Fruit fly (Drosophila melanogaster) whole organism, embryonic: ENCODE measurements around the gene CG14564.

ENCODE experiments used
- B-H2 ChIP-seq: fragments of 200-800 bp; sonication (Bioruptor generic); optimal IDR thresholded peaks from 2 replicates; lab custom pipeline; 2018; ENCODE audit warnings: missing biosample characterization, mild to moderate bottlenecking, missing genetic modification characterization
- CG11085 ChIP-seq: fragments of 200-800 bp; sonication (Bioruptor generic); IDR thresholded peaks from 2 replicates; pipeline ENCODE4 v1.3.6; 2022; ENCODE audit warnings: missing biosample characterization, missing genetic modification characterization
- CG11247 ChIP-seq: fragments of 200-800 bp; sonication (Bioruptor generic); IDR thresholded peaks from 2 replicates; pipeline ENCODE4 v1.3.6; 2022; ENCODE audit warnings: missing biosample characterization, missing genetic modification characterization
- CG12236 ChIP-seq: fragments of 200-800 bp; sonication (Bioruptor generic); optimal IDR thresholded peaks from 2 replicates; lab custom pipeline; 2016; ENCODE audit warnings: missing biosample characterization, missing genetic modification characterization
- CG12942 ChIP-seq: fragments of 200-800 bp; sonication (Bioruptor generic); optimal IDR thresholded peaks from 3 replicates; lab custom pipeline; 2016; ENCODE audit warnings: missing biosample characterization, missing genetic modification characterization
- CG13894 ChIP-seq: fragments of 200-800 bp; sonication (Bioruptor generic); optimal IDR thresholded peaks from 3 replicates; lab custom pipeline; 2018; ENCODE audit warnings: missing biosample characterization, mild to moderate bottlenecking, missing genetic modification characterization, moderate library complexity
- CG15601 ChIP-seq: fragments of 200-800 bp; sonication (Bioruptor generic); optimal IDR thresholded peaks from 3 replicates; lab custom pipeline; 2019; ENCODE audit warnings: missing biosample characterization, mild to moderate bottlenecking, missing genetic modification characterization, moderate library complexity
- CG15696 ChIP-seq: fragments of 200-800 bp; sonication (Bioruptor generic); optimal IDR thresholded peaks from 2 replicates; lab custom pipeline; 2019; ENCODE audit warnings: missing biosample characterization, mild to moderate bottlenecking, missing genetic modification characterization, moderate library complexity
- CG18764 ChIP-seq: fragments of 200-800 bp; sonication (Bioruptor generic); optimal IDR thresholded peaks from 3 replicates; lab custom pipeline; 2016; ENCODE audit warnings: missing biosample characterization, missing genetic modification characterization
- CG2202 ChIP-seq: fragments of 200-800 bp; sonication (Bioruptor generic); optimal IDR thresholded peaks from 2 replicates; lab custom pipeline; 2018; ENCODE audit warnings: missing biosample characterization, mild to moderate bottlenecking, missing genetic modification characterization
- CG30020 ChIP-seq: fragments of 200-800 bp; optimal IDR thresholded peaks from 2 replicates; lab custom pipeline; 2019; ENCODE audit warnings: missing biosample characterization, mild to moderate bottlenecking, missing genetic modification characterization, moderate library complexity
- CG31365 ChIP-seq: fragments of 200-800 bp; sonication (Bioruptor generic); optimal IDR thresholded peaks from 2 replicates; lab custom pipeline; 2018; ENCODE audit warnings: missing biosample characterization, mild to moderate bottlenecking, missing genetic modification characterization
- CG34376 ChIP-seq: fragments of 200-800 bp; sonication (Bioruptor generic); optimal IDR thresholded peaks from 2 replicates; lab custom pipeline; 2018; ENCODE audit warnings: missing biosample characterization, mild to moderate bottlenecking, missing genetic modification characterization
- CG6854 ChIP-seq: fragments of 200-800 bp; sonication (Bioruptor generic); optimal IDR thresholded peaks from 3 replicates; lab custom pipeline; 2017; ENCODE audit warnings: missing biosample characterization, mild to moderate bottlenecking, missing genetic modification characterization
- CG9797 ChIP-seq: fragments of 200-800 bp; sonication (Bioruptor generic); optimal IDR thresholded peaks from 3 replicates; lab custom pipeline; 2018; ENCODE audit warnings: missing biosample characterization, mild to moderate bottlenecking, missing genetic modification characterization
- HLH4C ChIP-seq: fragments of 200-800 bp; sonication (Bioruptor generic); IDR thresholded peaks from 3 replicates; pipeline ENCODE4 v1.3.6; 2022; ENCODE audit warnings: missing biosample characterization, missing genetic modification characterization; ENCODE audit not compliant: partially characterized antibody
- Side ChIP-seq: fragments of 200-800 bp; sonication (Bioruptor generic); optimal IDR thresholded peaks from 2 replicates; lab custom pipeline; 2016; ENCODE audit warnings: missing biosample characterization, missing genetic modification characterization
- Ssrp ChIP-seq: fragments of 200-800 bp; sonication (Bioruptor generic); optimal IDR thresholded peaks from 2 replicates; lab custom pipeline; 2018; ENCODE audit warnings: missing biosample characterization, mild to moderate bottlenecking, missing genetic modification characterization, moderate library complexity
- bbx ChIP-seq: fragments of 200-800 bp; sonication (Bioruptor generic); IDR thresholded peaks from 2 replicates; pipeline ENCODE4 v1.3.6; 2022; ENCODE audit warnings: missing biosample characterization, missing genetic modification characterization; ENCODE audit not compliant: partially characterized antibody
- bsh ChIP-seq, 2 experiments: fragments of 200-800 bp; sonication (Bioruptor generic); optimal IDR thresholded peaks; 2 replicates each; lab custom pipeline; 2017 to 2018; ENCODE audit warnings: mild to moderate bottlenecking in 2 of 2, missing biosample characterization in 2 of 2, missing genetic modification characterization in 2 of 2, moderate library complexity in 1 of 2
- corto ChIP-seq: fragments of 200-800 bp; sonication (Bioruptor generic); optimal IDR thresholded peaks from 2 replicates; lab custom pipeline; 2016; ENCODE audit warnings: missing biosample characterization, mild to moderate bottlenecking, missing genetic modification characterization, moderate library complexity
- da ChIP-seq: fragments of 200-800 bp; sonication (Bioruptor generic); optimal IDR thresholded peaks from 2 replicates; lab custom pipeline; 2016; ENCODE audit warnings: missing biosample characterization, missing genetic modification characterization
- dmrt11E ChIP-seq: fragments of 200-800 bp; sonication (Bioruptor generic); optimal IDR thresholded peaks from 3 replicates; lab custom pipeline; 2018; ENCODE audit warnings: missing biosample characterization, mild to moderate bottlenecking, missing genetic modification characterization, moderate library complexity
- en ChIP-seq: fragments of 200-800 bp; sonication (Bioruptor generic); optimal IDR thresholded peaks from 2 replicates; lab custom pipeline; 2016; ENCODE audit warnings: missing biosample characterization, missing genetic modification characterization
- esg ChIP-seq: fragments of 200-800 bp; sonication (Bioruptor generic); conservative IDR thresholded peaks from 2 replicates; pipeline ENCODE4 v1.3.6; 2022; ENCODE audit warnings: missing biosample characterization, missing genetic modification characterization
- exex ChIP-seq: fragments of 200-800 bp; sonication (Bioruptor generic); optimal IDR thresholded peaks from 4 replicates; lab custom pipeline; 2018; ENCODE audit warnings: missing biosample characterization, mild to moderate bottlenecking, missing genetic modification characterization, moderate library complexity
- gem ChIP-seq: fragments of 200-800 bp; sonication (Bioruptor generic); optimal IDR thresholded peaks from 2 replicates; lab custom pipeline; 2019; ENCODE audit warnings: missing biosample characterization, mild to moderate bottlenecking, missing genetic modification characterization, moderate library complexity
- jigr1 ChIP-seq: fragments of 200-800 bp; sonication (Bioruptor generic); IDR thresholded peaks from 3 replicates; pipeline ENCODE4 v1.3.6; 2022; ENCODE audit warnings: missing biosample characterization, missing genetic modification characterization
- jumu ChIP-seq: fragments of 200-800 bp; sonication (Bioruptor generic); optimal IDR thresholded peaks from 3 replicates; lab custom pipeline; 2016; ENCODE audit warnings: missing biosample characterization, missing genetic modification characterization
- lbe ChIP-seq: fragments of 200-800 bp; sonication (Bioruptor generic); optimal IDR thresholded peaks from 2 replicates; lab custom pipeline; 2016; ENCODE audit warnings: missing biosample characterization, mild to moderate bottlenecking, missing genetic modification characterization
- lola ChIP-seq, 3 experiments: fragments of >200 bp in 2 of 3; fragments of 200-800 bp in 1 of 3; sonication (Bioruptor generic) in 1 of 3; optimal IDR thresholded peaks; 2 replicates each; lab custom pipeline; 2017 to 2019; ENCODE audit warnings: missing biosample characterization in 3 of 3, missing genetic modification characterization in 3 of 3, mild to moderate bottlenecking in 1 of 3, moderate library complexity in 1 of 3
- luna ChIP-seq: fragments of 200-800 bp; sonication (Bioruptor generic); optimal IDR thresholded peaks from 2 replicates; lab custom pipeline; 2016; ENCODE audit warnings: missing biosample characterization, missing genetic modification characterization
- nom ChIP-seq: fragments of 200-800 bp; sonication (Bioruptor generic); optimal IDR thresholded peaks from 2 replicates; lab custom pipeline; 2017; ENCODE audit warnings: missing biosample characterization, missing genetic modification characterization, mild to moderate bottlenecking, moderate library complexity, missing genetic modification reagents
- odd ChIP-seq: fragments of 200-800 bp; sonication (Bioruptor generic); optimal IDR thresholded peaks from 2 replicates; lab custom pipeline; 2017; ENCODE audit warnings: missing biosample characterization, mild to moderate bottlenecking, missing genetic modification characterization
- otp ChIP-seq: fragments of 200-800 bp; sonication (Bioruptor generic); IDR thresholded peaks from 3 replicates; pipeline ENCODE4, ENCODE4 v1.3.6; 2022; ENCODE audit warnings: missing biosample characterization, missing genetic modification characterization
- sens ChIP-seq: fragments of 200-800 bp; sonication (Bioruptor generic); peaks from one replicate; lab custom pipeline; 2016; ENCODE audit warnings: missing biosample characterization, missing genetic modification characterization
- shn ChIP-seq: fragments of 200-800 bp; sonication (Bioruptor generic); optimal IDR thresholded peaks from 3 replicates; lab custom pipeline; 2016; ENCODE audit warnings: missing biosample characterization, missing genetic modification characterization
- ssp ChIP-seq: fragments of 200-800 bp; sonication (Bioruptor generic); IDR thresholded peaks from 2 replicates; pipeline ENCODE4 v1.3.6; 2022; ENCODE audit warnings: missing biosample characterization, missing genetic modification characterization
- tap ChIP-seq: fragments of 200-800 bp; optimal IDR thresholded peaks from 3 replicates; lab custom pipeline; 2019; ENCODE audit warnings: missing biosample characterization, mild to moderate bottlenecking, missing genetic modification characterization, moderate library complexity

CG14564 gene

dm6 chr3L:21756857-21757256 is at the start of gene CG14564:
TSS of gene CG14564 (plus strand) at chr3L:21757157.
- no peak for TF ChIP-seq Ssrp (tag; lab: Kevin White, UChicago)
- TF ChIP-seq B-H2 (GFP tag; lab: Kevin White, UChicago): no peak
- TF ChIP-seq CG6854 (GFP tag; lab: Kevin White, UChicago): no peak
- TF ChIP-seq CG2202 (tag; lab: Kevin White, UChicago): no peak
- no peak for TF ChIP-seq CG18764
- no peak for TF ChIP-seq CG11085
- TF ChIP-seq HLH4C (GFP tag; lab: Robert Waterston, UW): no peak
- no peak for TF ChIP-seq CG12942 (GFP tag; lab: Kevin White, UChicago)
- TF ChIP-seq gem (tag; lab: Kevin White, UChicago): no peak
- no peak for TF ChIP-seq luna (GFP tag; lab: Kevin White, UChicago)
- TF ChIP-seq CG30020 (tag; lab: Kevin White, UChicago): no peak
- TF ChIP-seq jumu (GFP tag; lab: Kevin White, UChicago): no peak

dm6 chr3L:21709785-21710591 is 47.0 kb upstream of the CG14564 start:
- TF ChIP-seq lola (GFP tag; optimal IDR thresholded peaks at IDR 0.05; lab: Kevin White, UChicago) (peak in 1 of 3 experiments; percentile 4), CG9797 (no peak), CG6854 (GFP tag; lab: Kevin White, UChicago) (no peak), otp (GFP tag; lab: Robert Waterston, UW) (no peak), CG12236 (GFP tag; lab: Kevin White, UChicago) (no peak), sens (GFP tag; lab: Kevin White, UChicago) (peak; percentile 57), nom (GFP tag; lab: Kevin White, UChicago) (peak; percentile 79), da (GFP tag; lab: Kevin White, UChicago) (no peak), shn (GFP tag; lab: Kevin White, UChicago) (no peak), tap (tag; lab: Kevin White, UChicago) (no peak), CG34376 (GFP tag; lab: Kevin White, UChicago) (no peak), corto (GFP tag; lab: Kevin White, UChicago) (peak; percentile 31), CG15696 (tag; lab: Kevin White, UChicago) (no peak), lbe (peak; percentile 64), CG15601 (tag; lab: Kevin White, UChicago) (no peak), jigr1 (GFP tag; lab: Robert Waterston, UW) (no peak), bsh (GFP tag; optimal IDR thresholded peaks at IDR 0.05; lab: Kevin White, UChicago) (peak in 1 of 2 experiments; percentile 85)

dm6 chr3L:21715974-21716373 is 41.0 kb upstream of the CG14564 start:
- TF ChIP-seq sens (GFP tag; lab: Kevin White, UChicago) (peak; percentile 40), bbx (GFP tag; lab: Robert Waterston, UW) (no peak)

- TF ChIP-seq ssp (GFP tag; lab: Robert Waterston, UW): 0 out of 2 replicates have a peak, but pooled peaks have one; percentile 11
- no peak for TF ChIP-seq odd (GFP tag; lab: Kevin White, UChicago)
- TF ChIP-seq en: no peak
- no peak for TF ChIP-seq dmrt11E (tag; lab: Kevin White, UChicago)
- no peak for TF ChIP-seq Side
- TF ChIP-seq CG11247 (GFP tag; lab: Robert Waterston, UW): peak; percentile 10
- no peak for TF ChIP-seq exex (tag; lab: Kevin White, UChicago)
- no peak for TF ChIP-seq CG31365 (tag; lab: Kevin White, UChicago)
- no peak for TF ChIP-seq esg (GFP tag; lab: Robert Waterston, UW)
- no peak for TF ChIP-seq CG13894 (tag; lab: Kevin White, UChicago)
Observed at dm6 chr3L:21718233-21718632, 38.7 kb upstream of the CG14564 start.
